Worm (Caenorhabditis elegans): ENCODE measurements around the gene srh-250.

srh-250 gene

ce11 chrII:3896920-3897319 is 18.5 kb downstream of the srh-250 start (continued):
- TF ChIP-seq C34F6.9 (tag; optimal IDR thresholded peaks at IDR 0.05): peak; percentile 59
- TF ChIP-seq peb-1 (tag; optimal IDR thresholded peaks at IDR 0.05): no peak
- TF ChIP-seq lin-13 (GFP tag; optimal IDR thresholded peaks at IDR 0.05): peak; percentile 59
- no peak for TF ChIP-seq ceh-16 (tag; optimal IDR thresholded peaks at IDR 0.05)
- TF ChIP-seq nhr-6 (tag; optimal IDR thresholded peaks at IDR 0.05): no peak

- TF ChIP-seq R02D3.7 (tag; optimal IDR thresholded peaks at IDR 0.05) (no peak), mbf-1 (tag; optimal IDR thresholded peaks at IDR 0.05) (no peak), lin-11 (tag; optimal IDR thresholded peaks at IDR 0.05) (no peak), aly-2 (tag; optimal IDR thresholded peaks at IDR 0.05) (no peak), alr-1 (tag; optimal IDR thresholded peaks at IDR 0.05) (no peak), sem-4 (tag; optimal IDR thresholded peaks at IDR 0.05) (peak; percentile 65), skn-1 (tag; optimal IDR thresholded peaks at IDR 0.05) (no peak), ZK546.5 (tag; optimal IDR thresholded peaks at IDR 0.05) (no peak), nhr-12 (tag; optimal IDR thresholded peaks at IDR 0.05) (no peak), crh-2 (tag; optimal IDR thresholded peaks at IDR 0.05) (peak; percentile 91), elt-3 (tag; optimal IDR thresholded peaks at IDR 0.05) (no peak), nhr-129 (tag; optimal IDR thresholded peaks at IDR 0.05) (peak; percentile 69), ztf-4 (tag; optimal IDR thresholded peaks at IDR 0.05) (peak; percentile 23), C34F6.9 (tag; optimal IDR thresholded peaks at IDR 0.05) (peak; percentile 91), nhr-11 (tag; optimal IDR thresholded peaks at IDR 0.05) (no peak), peb-1 (tag; optimal IDR thresholded peaks at IDR 0.05) (no peak), ceh-16 (tag; optimal IDR thresholded peaks at IDR 0.05) (no peak), unc-62 (GFP tag; optimal IDR thresholded peaks at IDR 0.05) (no peak), Y55F3AM.14 (GFP tag; optimal IDR thresholded peaks at IDR 0.05) (no peak), sma-3 (GFP tag; optimal IDR thresholded peaks at IDR 0.05) (peak; percentile 13), zag-1 (tag; optimal IDR thresholded peaks at IDR 0.05) (peak; percentile 65), nhr-23 (tag; optimal IDR thresholded peaks at IDR 0.05) (no peak), elt-1 (tag; optimal IDR thresholded peaks at IDR 0.05) (no peak), mab-5 (tag; optimal IDR thresholded peaks at IDR 0.05) (no peak), lsy-2 (tag; optimal IDR thresholded peaks at IDR 0.05) (peak; percentile 11 to 78), lin-13 (GFP tag; optimal IDR thresholded peaks at IDR 0.05) (peak; percentile 69), snpc-4 (tag; optimal IDR thresholded peaks at IDR 0.05) (no peak), nhr-237 (tag; optimal IDR thresholded peaks at IDR 0.05) (no peak), mdl-1 (tag; optimal IDR thresholded peaks at IDR 0.05) (peak in 1 of 2 experiments; percentile 36), F13H6.1 (tag; optimal IDR thresholded peaks at IDR 0.05) (peak; percentile 81), fos-1 (tag; optimal IDR thresholded peaks at IDR 0.05) (peak; percentile 27), lin-39 (tag; optimal IDR thresholded peaks at IDR 0.05) (no peak), blmp-1 (tag; optimal IDR thresholded peaks at IDR 0.05; ENCODE audit: insufficient read depth) (no peak), egl-27 (tag; optimal IDR thresholded peaks at IDR 0.05) (peak; percentile 64), sma-9 (GFP tag; optimal IDR thresholded peaks at IDR 0.05) (peak; percentile 98), sma-9 (tag; optimal IDR thresholded peaks at IDR 0.05) (no peak), unc-55 (GFP tag; optimal IDR thresholded peaks at IDR 0.05) (peak; percentile 92), ama-1 (optimal IDR thresholded peaks at IDR 0.05) (no peak), nhr-10 (tag; optimal IDR thresholded peaks at IDR 0.05) (no peak), nhr-77 (tag; optimal IDR thresholded peaks at IDR 0.05) (no peak), nhr-25 (tag; optimal IDR thresholded peaks at IDR 0.05) (no peak), unc-39 (tag; optimal IDR thresholded peaks at IDR 0.05) (no peak), gmeb-1 (tag; optimal IDR thresholded peaks at IDR 0.05) (no peak), nhr-21 (tag; optimal IDR thresholded peaks at IDR 0.05) (peak; percentile 22), nhr-6 (tag; optimal IDR thresholded peaks at IDR 0.05) (peak; percentile 33), ceh-82 (tag; optimal IDR thresholded peaks at IDR 0.05) (no peak), ztf-1 (GFP tag; conservative IDR thresholded peaks at IDR 0.05) (no peak), ztf-11 (tag; optimal IDR thresholded peaks at IDR 0.05) (no peak), dmd-4 (tag; optimal IDR thresholded peaks at IDR 0.05) (no peak)
These were observed 19.5 kb downstream of the srh-250 start, which contains the start of gene F53C3.6 for ce11 chrII:3897758-3898494. TSS of gene F53C3.6 (plus strand) at chrII:3898142.

Data from whole organism, L2 larva.